Fruit fly (Drosophila melanogaster): ENCODE data around the gene CG15876.

CG15876 gene

dm6 chr3L:4684622-4685276 lies 9.9 kb downstream of the CG15876 start:
- TF ChIP-seq pan (optimal IDR thresholded peaks at IDR 0.05) (no peak), usp (GFP tag; optimal IDR thresholded peaks at IDR 0.05) (no peak), psq (optimal IDR thresholded peaks at IDR 0.05) (no peak), Dll (optimal IDR thresholded peaks at IDR 0.05) (no peak), CG8478 (optimal IDR thresholded peaks at IDR 0.05) (no peak), EcR (GFP tag; optimal IDR thresholded peaks at IDR 0.05) (no peak)

- TF ChIP-seq CG8478 (optimal IDR thresholded peaks at IDR 0.05) (no peak), usp (GFP tag; optimal IDR thresholded peaks at IDR 0.05) (no peak), Dll (optimal IDR thresholded peaks at IDR 0.05) (no peak), psq (optimal IDR thresholded peaks at IDR 0.05) (no peak), EcR (GFP tag; optimal IDR thresholded peaks at IDR 0.05) (no peak), pan (optimal IDR thresholded peaks at IDR 0.05) (no peak)
Observed at dm6 chr3L:4679063-4679462, 15.6 kb downstream of the CG15876 start.

dm6 chr3L:4677532-4677931 lies 17.1 kb downstream of the CG15876 start, which contains the start of gene CG34266:
Gene CG34266, plus strand, starts transcription at chr3L:4677832.
- no peak for TF ChIP-seq usp (GFP tag; optimal IDR thresholded peaks at IDR 0.05)
- no peak for TF ChIP-seq psq (optimal IDR thresholded peaks at IDR 0.05)
- TF ChIP-seq pan (optimal IDR thresholded peaks at IDR 0.05), result no peak
- no peak for TF ChIP-seq Dll (optimal IDR thresholded peaks at IDR 0.05)
- no peak for TF ChIP-seq CG8478 (optimal IDR thresholded peaks at IDR 0.05)
- TF ChIP-seq EcR (GFP tag; optimal IDR thresholded peaks at IDR 0.05), result no peak

- no peak for TF ChIP-seq CG8478 (optimal IDR thresholded peaks at IDR 0.05)
Observed at dm6 chr3L:4667289-4667688, 27.4 kb downstream of the CG15876 start, which contains the start of gene CG32236. Gene CG32236, minus strand, starts transcription at chr3L:4667389.

dm6 chr3L:4647976-4648375 lies 46.7 kb downstream of the CG15876 start, which contains the start of gene TTLL1B:
Gene TTLL1B, plus strand, starts transcription at chr3L:4648276.
- no peak for TF ChIP-seq CG8478 (optimal IDR thresholded peaks at IDR 0.05)
- no peak for TF ChIP-seq usp (GFP tag; optimal IDR thresholded peaks at IDR 0.05)
- no peak for TF ChIP-seq Dll (optimal IDR thresholded peaks at IDR 0.05)
- TF ChIP-seq psq (optimal IDR thresholded peaks at IDR 0.05), result no peak
- TF ChIP-seq EcR (GFP tag; optimal IDR thresholded peaks at IDR 0.05), result no peak
- TF ChIP-seq pan (optimal IDR thresholded peaks at IDR 0.05), result no peak
